Worm (Caenorhabditis elegans): ENCODE measurements around the gene ZK1307.1.

The ZK1307.1 gene

ce11 chrII:9668959-9669358 lies 13.6 kb upstream of the ZK1307.1 start, which contains the start of gene taf-8:
taf-8 (plus strand) TSS chrII:9669318.
- TF ChIP-seq unc-62 (GFP tag; optimal IDR thresholded peaks at IDR 0.05) (no peak), Y55F3AM.14 (GFP tag; optimal IDR thresholded peaks at IDR 0.05) (no peak), ztf-4 (tag; optimal IDR thresholded peaks at IDR 0.05) (no peak), peb-1 (tag; optimal IDR thresholded peaks at IDR 0.05) (no peak), nhr-25 (tag; optimal IDR thresholded peaks at IDR 0.05) (no peak), lsy-2 (tag; optimal IDR thresholded peaks at IDR 0.05) (peak; percentile 5 to 85), egl-27 (tag; optimal IDR thresholded peaks at IDR 0.05) (no peak), nhr-237 (tag; optimal IDR thresholded peaks at IDR 0.05) (no peak), nhr-6 (tag; optimal IDR thresholded peaks at IDR 0.05) (no peak), unc-55 (GFP tag; optimal IDR thresholded peaks at IDR 0.05) (peak; percentile 83), ceh-82 (tag; optimal IDR thresholded peaks at IDR 0.05) (no peak), skn-1 (tag; optimal IDR thresholded peaks at IDR 0.05) (no peak), sma-3 (GFP tag; optimal IDR thresholded peaks at IDR 0.05) (peak; percentile 32), lin-13 (GFP tag; optimal IDR thresholded peaks at IDR 0.05) (peak; percentile 38), nhr-21 (tag; optimal IDR thresholded peaks at IDR 0.05) (peak; percentile 26), sem-4 (tag; optimal IDR thresholded peaks at IDR 0.05) (no peak), C34F6.9 (tag; optimal IDR thresholded peaks at IDR 0.05) (peak; percentile 78), mab-5 (tag; optimal IDR thresholded peaks at IDR 0.05) (peak; percentile 7), nhr-12 (tag; optimal IDR thresholded peaks at IDR 0.05) (no peak), gmeb-1 (tag; optimal IDR thresholded peaks at IDR 0.05) (peak; percentile 63), sma-9 (GFP tag; optimal IDR thresholded peaks at IDR 0.05) (peak; percentile 49), sma-9 (tag; optimal IDR thresholded peaks at IDR 0.05) (no peak), nhr-129 (tag; optimal IDR thresholded peaks at IDR 0.05) (peak; percentile 22), crh-2 (tag; optimal IDR thresholded peaks at IDR 0.05) (peak; percentile 67), elt-3 (tag; optimal IDR thresholded peaks at IDR 0.05) (no peak), aly-2 (tag; optimal IDR thresholded peaks at IDR 0.05) (no peak), R02D3.7 (tag; optimal IDR thresholded peaks at IDR 0.05) (peak; percentile 86), unc-39 (tag; optimal IDR thresholded peaks at IDR 0.05) (no peak), lin-39 (tag; optimal IDR thresholded peaks at IDR 0.05) (no peak)

ce11 chrII:9667382-9667781 lies 12.0 kb upstream of the ZK1307.1 start, which contains the start of gene ZK1320.11:
ZK1320.11 (plus strand) TSS chrII:9667624.
- TF ChIP-seq sem-4 (tag; optimal IDR thresholded peaks at IDR 0.05) (no peak), nhr-12 (tag; optimal IDR thresholded peaks at IDR 0.05) (no peak), unc-55 (GFP tag; optimal IDR thresholded peaks at IDR 0.05) (peak; percentile 73), R02D3.7 (tag; optimal IDR thresholded peaks at IDR 0.05) (no peak), nhr-25 (tag; optimal IDR thresholded peaks at IDR 0.05) (no peak), zag-1 (tag; optimal IDR thresholded peaks at IDR 0.05) (no peak), mdl-1 (tag; optimal IDR thresholded peaks at IDR 0.05) (no peak), ZK546.5 (tag; optimal IDR thresholded peaks at IDR 0.05) (no peak), nhr-129 (tag; optimal IDR thresholded peaks at IDR 0.05) (peak; percentile 16), C34F6.9 (tag; optimal IDR thresholded peaks at IDR 0.05) (peak; percentile 34), crh-2 (tag; optimal IDR thresholded peaks at IDR 0.05) (no peak), ceh-82 (tag; optimal IDR thresholded peaks at IDR 0.05) (no peak), F13H6.1 (tag; optimal IDR thresholded peaks at IDR 0.05) (no peak), ztf-4 (tag; optimal IDR thresholded peaks at IDR 0.05) (no peak), nhr-77 (tag; optimal IDR thresholded peaks at IDR 0.05) (no peak), lsy-2 (tag; optimal IDR thresholded peaks at IDR 0.05) (peak in 1 of 2 experiments; percentile 60), ztf-11 (tag; optimal IDR thresholded peaks at IDR 0.05) (no peak), lin-11 (tag; optimal IDR thresholded peaks at IDR 0.05) (no peak), sma-9 (GFP tag; optimal IDR thresholded peaks at IDR 0.05) (no peak), sma-9 (tag; optimal IDR thresholded peaks at IDR 0.05) (no peak), mab-5 (tag; optimal IDR thresholded peaks at IDR 0.05) (no peak), nhr-23 (tag; optimal IDR thresholded peaks at IDR 0.05) (no peak)

ce11 chrII:9665577-9665976 lies 10.2 kb upstream of the ZK1307.1 start, which contains the start of gene ZK1320.5:
ZK1320.5 (minus strand) TSS chrII:9665677.
- TF ChIP-seq nhr-77 (tag; optimal IDR thresholded peaks at IDR 0.05) (no peak), sma-3 (GFP tag; optimal IDR thresholded peaks at IDR 0.05) (no peak), unc-39 (tag; optimal IDR thresholded peaks at IDR 0.05) (no peak), nhr-129 (tag; optimal IDR thresholded peaks at IDR 0.05) (no peak), zag-1 (tag; optimal IDR thresholded peaks at IDR 0.05) (no peak), ceh-16 (tag; optimal IDR thresholded peaks at IDR 0.05) (no peak), sem-4 (tag; optimal IDR thresholded peaks at IDR 0.05) (no peak), fos-1 (tag; optimal IDR thresholded peaks at IDR 0.05) (no peak), mdl-1 (tag; optimal IDR thresholded peaks at IDR 0.05) (no peak), unc-55 (GFP tag; optimal IDR thresholded peaks at IDR 0.05) (no peak), Y55F3AM.14 (GFP tag; optimal IDR thresholded peaks at IDR 0.05) (no peak), ztf-11 (tag; optimal IDR thresholded peaks at IDR 0.05) (no peak), nhr-10 (tag; optimal IDR thresholded peaks at IDR 0.05) (no peak), lin-11 (tag; optimal IDR thresholded peaks at IDR 0.05) (no peak), gmeb-1 (tag; optimal IDR thresholded peaks at IDR 0.05) (no peak), skn-1 (tag; optimal IDR thresholded peaks at IDR 0.05) (no peak), dmd-4 (tag; optimal IDR thresholded peaks at IDR 0.05) (no peak)
